Worm (Caenorhabditis elegans): ENCODE results near the gene srbc-66.

srbc-66 gene

DNA sequence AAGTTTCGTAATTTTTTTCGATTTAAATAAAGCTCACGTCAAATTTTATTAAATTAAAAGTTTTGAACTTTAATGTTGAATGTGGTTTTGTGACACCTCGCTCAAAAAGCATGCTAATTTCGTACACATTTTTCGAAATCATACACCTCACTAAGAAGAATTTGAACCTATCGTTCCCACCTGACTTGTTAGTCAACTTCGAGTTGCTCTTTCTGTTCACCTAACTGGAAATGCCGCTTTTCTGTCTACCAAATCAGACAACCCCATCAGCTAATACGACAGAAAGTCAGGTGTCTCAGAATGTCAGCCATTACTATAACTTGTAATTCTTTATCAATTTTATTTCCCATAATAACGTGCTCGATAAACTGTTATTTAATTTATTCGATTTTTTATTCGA, at the start of gene srbc-66:
srbc-66 (plus strand) TSS at position 301 of the 400 bp plus-strand sequence.
- TF ChIP-seq skn-1 (tag; optimal IDR thresholded peaks at IDR 0.05) (no peak), unc-62 (GFP tag; optimal IDR thresholded peaks at IDR 0.05) (no peak), crh-2 (tag; optimal IDR thresholded peaks at IDR 0.05) (no peak), ZK546.5 (tag; optimal IDR thresholded peaks at IDR 0.05) (no peak), ztf-11 (tag; optimal IDR thresholded peaks at IDR 0.05) (no peak), lin-39 (tag; optimal IDR thresholded peaks at IDR 0.05) (no peak), unc-39 (tag; optimal IDR thresholded peaks at IDR 0.05) (no peak), mbf-1 (tag; optimal IDR thresholded peaks at IDR 0.05) (no peak), nhr-12 (tag; optimal IDR thresholded peaks at IDR 0.05) (no peak), F13H6.1 (tag; optimal IDR thresholded peaks at IDR 0.05) (no peak), mab-5 (tag; optimal IDR thresholded peaks at IDR 0.05) (no peak), zag-1 (tag; optimal IDR thresholded peaks at IDR 0.05) (no peak), nhr-21 (tag; optimal IDR thresholded peaks at IDR 0.05) (no peak), alr-1 (tag; optimal IDR thresholded peaks at IDR 0.05) (no peak), dmd-4 (tag; optimal IDR thresholded peaks at IDR 0.05) (no peak), elt-1 (tag; optimal IDR thresholded peaks at IDR 0.05) (no peak)

ce11 chrV:3482550-3483002, 47.9 kb upstream of the srbc-66 start, which contains the start of gene lys-7:
lys-7 (minus strand) TSS chrV:3482600.
- TF ChIP-seq sma-9 (GFP tag; optimal IDR thresholded peaks at IDR 0.05): peak; percentile 12
- no peak for TF ChIP-seq sma-9 (tag; optimal IDR thresholded peaks at IDR 0.05)
- TF ChIP-seq lin-13 (GFP tag; optimal IDR thresholded peaks at IDR 0.05): no peak

- TF ChIP-seq nhr-129 (tag; optimal IDR thresholded peaks at IDR 0.05): no peak
- no peak for TF ChIP-seq lin-13 (GFP tag; optimal IDR thresholded peaks at IDR 0.05)
- TF ChIP-seq zag-1 (tag; optimal IDR thresholded peaks at IDR 0.05): no peak
- TF ChIP-seq unc-39 (tag; optimal IDR thresholded peaks at IDR 0.05): no peak
- TF ChIP-seq F13H6.1 (tag; optimal IDR thresholded peaks at IDR 0.05): no peak
- TF ChIP-seq unc-62 (GFP tag; optimal IDR thresholded peaks at IDR 0.05): no peak
- TF ChIP-seq nhr-237 (tag; optimal IDR thresholded peaks at IDR 0.05): no peak
- no peak for TF ChIP-seq nhr-25 (tag; optimal IDR thresholded peaks at IDR 0.05)
- TF ChIP-seq skn-1 (tag; optimal IDR thresholded peaks at IDR 0.05): no peak
- no peak for TF ChIP-seq ceh-82 (tag; optimal IDR thresholded peaks at IDR 0.05)
- TF ChIP-seq lin-11 (tag; optimal IDR thresholded peaks at IDR 0.05): no peak
- no peak for TF ChIP-seq nhr-6 (tag; optimal IDR thresholded peaks at IDR 0.05)
- TF ChIP-seq dmd-4 (tag; optimal IDR thresholded peaks at IDR 0.05): no peak
- no peak for TF ChIP-seq lin-39 (tag; optimal IDR thresholded peaks at IDR 0.05)
- no peak for TF ChIP-seq Y55F3AM.14 (GFP tag; optimal IDR thresholded peaks at IDR 0.05)
- no peak for TF ChIP-seq blmp-1 (tag; optimal IDR thresholded peaks at IDR 0.05; ENCODE audit: insufficient read depth)
- no peak for TF ChIP-seq elt-3 (tag; optimal IDR thresholded peaks at IDR 0.05)
- no peak for TF ChIP-seq nhr-11 (tag; optimal IDR thresholded peaks at IDR 0.05)
- no peak for TF ChIP-seq fos-1 (tag; optimal IDR thresholded peaks at IDR 0.05)
Observed at ce11 chrV:3484702-3485101, 45.8 kb upstream of the srbc-66 start, which contains the start of gene srbc-33. srbc-33 (minus strand) TSS chrV:3484802.

ce11 chrV:3486857-3487256, 43.6 kb upstream of the srbc-66 start, which contains the start of gene srbc-32:
srbc-32 (minus strand) TSS chrV:3486957.
- TF ChIP-seq sem-4 (tag; optimal IDR thresholded peaks at IDR 0.05): no peak
- no peak for TF ChIP-seq fos-1 (tag; optimal IDR thresholded peaks at IDR 0.05)
- no peak for TF ChIP-seq egl-27 (tag; optimal IDR thresholded peaks at IDR 0.05)
- TF ChIP-seq nhr-237 (tag; optimal IDR thresholded peaks at IDR 0.05): no peak
- no peak for TF ChIP-seq nhr-10 (tag; optimal IDR thresholded peaks at IDR 0.05)
- TF ChIP-seq mbf-1 (tag; optimal IDR thresholded peaks at IDR 0.05): no peak
- TF ChIP-seq nhr-129 (tag; optimal IDR thresholded peaks at IDR 0.05): no peak
- no peak for TF ChIP-seq F13H6.1 (tag; optimal IDR thresholded peaks at IDR 0.05)
- no peak for TF ChIP-seq ztf-4 (tag; optimal IDR thresholded peaks at IDR 0.05)
- no peak for TF ChIP-seq C34F6.9 (tag; optimal IDR thresholded peaks at IDR 0.05)
- no peak for TF ChIP-seq unc-39 (tag; optimal IDR thresholded peaks at IDR 0.05)
- no peak for TF ChIP-seq blmp-1 (tag; optimal IDR thresholded peaks at IDR 0.05; ENCODE audit: insufficient read depth)
- no peak for TF ChIP-seq ceh-16 (tag; optimal IDR thresholded peaks at IDR 0.05)
- TF ChIP-seq ceh-82 (tag; optimal IDR thresholded peaks at IDR 0.05): no peak

ce11 chrV:3490435-3490834, 40.1 kb upstream of the srbc-66 start, which contains the start of gene srbc-36:
srbc-36 (minus strand) TSS chrV:3490535.
- TF ChIP-seq egl-27 (tag; optimal IDR thresholded peaks at IDR 0.05) (no peak), nhr-6 (tag; optimal IDR thresholded peaks at IDR 0.05) (no peak), Y55F3AM.14 (GFP tag; optimal IDR thresholded peaks at IDR 0.05) (no peak), aly-2 (tag; optimal IDR thresholded peaks at IDR 0.05) (no peak), ceh-82 (tag; optimal IDR thresholded peaks at IDR 0.05) (no peak), nhr-77 (tag; optimal IDR thresholded peaks at IDR 0.05) (no peak), F13H6.1 (tag; optimal IDR thresholded peaks at IDR 0.05) (no peak), peb-1 (tag; optimal IDR thresholded peaks at IDR 0.05) (no peak), C34F6.9 (tag; optimal IDR thresholded peaks at IDR 0.05) (no peak), ama-1 (optimal IDR thresholded peaks at IDR 0.05) (no peak), nhr-129 (tag; optimal IDR thresholded peaks at IDR 0.05) (no peak), unc-62 (GFP tag; optimal IDR thresholded peaks at IDR 0.05) (no peak), lin-11 (tag; optimal IDR thresholded peaks at IDR 0.05) (no peak), lin-13 (GFP tag; optimal IDR thresholded peaks at IDR 0.05) (no peak)
